Worm (Caenorhabditis elegans) whole organism, midembryonic: ENCODE results near the gene C08H9.15.

Source experiments
- T22C8.4 ChIP-seq: fragments of 200-800 bp; sonication (Bioruptor generic); IDR thresholded peaks from 2 replicates; pipeline ENCODE4 v1.3.6; 2022; ENCODE audit warnings: missing genetic modification characterization, missing compliant biosample characterization
- cog-1 ChIP-seq: sonication (generic microtip); optimal IDR thresholded peaks from 2 replicates; lab custom pipeline; 2016; ENCODE audit warnings: missing genetic modification characterization, missing compliant biosample characterization
- flt-1 ChIP-seq: fragments of 200-800 bp; sonication (Bioruptor generic); IDR thresholded peaks from 2 replicates; pipeline ENCODE4 v1.3.6; 2022; ENCODE audit warnings: missing genetic modification characterization, missing compliant biosample characterization
- klf-2 ChIP-seq: fragments of 200-800 bp; sonication (Bioruptor generic); conservative IDR thresholded peaks from 2 replicates; pipeline ENCODE4 v1.3.6; 2022; ENCODE audit warnings: missing genetic modification reagents, missing genetic modification characterization, missing compliant biosample characterization
- med-1 ChIP-seq: sonication (generic microtip); optimal IDR thresholded peaks from 2 replicates; lab custom pipeline; 2017; ENCODE audit warnings: missing genetic modification characterization, mild to moderate bottlenecking, missing compliant biosample characterization, antibody characterized with exemption, missing genetic modification reagents; ENCODE audit not compliant: insufficient read depth
- ref-1 ChIP-seq: fragments of 200-800 bp; sonication (Bioruptor generic); conservative IDR thresholded peaks from 2 replicates; pipeline ENCODE4 v1.3.6; 2022; ENCODE audit warnings: missing genetic modification reagents, missing genetic modification characterization, missing compliant biosample characterization
- tab-1 ChIP-seq: fragments of 200-800 bp; sonication (Bioruptor generic); IDR thresholded peaks from 2 replicates; pipeline ENCODE4 v1.3.6; 2022; ENCODE audit warnings: missing genetic modification characterization, missing compliant biosample characterization
- ztf-23 ChIP-seq: fragments of 200-800 bp; sonication (Bioruptor generic); IDR thresholded peaks from 2 replicates; pipeline ENCODE4 v1.3.6; 2022; ENCODE audit warnings: missing genetic modification reagents, missing genetic modification characterization, missing compliant biosample characterization
- ztf-29 ChIP-seq: fragments of 200-800 bp; sonication (Bioruptor generic); IDR thresholded peaks from 2 replicates; pipeline ENCODE4 v1.3.6; 2022; ENCODE audit warnings: missing genetic modification reagents, missing genetic modification characterization, missing compliant biosample characterization

Gene C08H9.15

DNA sequence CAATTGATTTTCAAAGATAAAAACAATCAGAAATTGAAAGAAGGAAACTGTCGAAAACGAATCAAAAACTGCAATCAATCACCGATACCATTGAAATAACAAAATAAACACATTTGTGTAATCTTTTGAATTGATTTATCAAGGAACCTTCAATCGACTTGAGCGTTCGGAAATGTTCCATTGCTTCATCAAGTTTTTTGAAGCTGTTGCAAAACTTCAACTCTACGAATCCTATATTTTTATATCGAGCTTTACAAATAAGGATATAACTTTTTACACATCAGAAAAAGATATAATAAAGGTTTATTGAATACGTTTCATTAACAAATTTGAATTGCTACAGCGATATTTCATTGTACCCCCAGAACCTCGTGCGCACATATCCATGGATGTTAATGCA is 8.0 kb upstream of the C08H9.15 start, which contains the start of gene chil-8:
Gene chil-8, minus strand, starts transcription at position 101 of the 400 bp plus-strand sequence.
- TF ChIP-seq T22C8.4 (no peak), klf-2 (GFP tag; lab: Robert Waterston, UW) (no peak), ref-1 (GFP tag; lab: Robert Waterston, UW) (no peak), med-1 (no peak), tab-1 (GFP tag; lab: Robert Waterston, UW) (no peak), ztf-29 (GFP tag; lab: Robert Waterston, UW) (no peak), ztf-23 (GFP tag; lab: Robert Waterston, UW) (no peak), flt-1 (no peak), cog-1 (tag; lab: Kevin White, UChicago) (no peak)

DNA sequence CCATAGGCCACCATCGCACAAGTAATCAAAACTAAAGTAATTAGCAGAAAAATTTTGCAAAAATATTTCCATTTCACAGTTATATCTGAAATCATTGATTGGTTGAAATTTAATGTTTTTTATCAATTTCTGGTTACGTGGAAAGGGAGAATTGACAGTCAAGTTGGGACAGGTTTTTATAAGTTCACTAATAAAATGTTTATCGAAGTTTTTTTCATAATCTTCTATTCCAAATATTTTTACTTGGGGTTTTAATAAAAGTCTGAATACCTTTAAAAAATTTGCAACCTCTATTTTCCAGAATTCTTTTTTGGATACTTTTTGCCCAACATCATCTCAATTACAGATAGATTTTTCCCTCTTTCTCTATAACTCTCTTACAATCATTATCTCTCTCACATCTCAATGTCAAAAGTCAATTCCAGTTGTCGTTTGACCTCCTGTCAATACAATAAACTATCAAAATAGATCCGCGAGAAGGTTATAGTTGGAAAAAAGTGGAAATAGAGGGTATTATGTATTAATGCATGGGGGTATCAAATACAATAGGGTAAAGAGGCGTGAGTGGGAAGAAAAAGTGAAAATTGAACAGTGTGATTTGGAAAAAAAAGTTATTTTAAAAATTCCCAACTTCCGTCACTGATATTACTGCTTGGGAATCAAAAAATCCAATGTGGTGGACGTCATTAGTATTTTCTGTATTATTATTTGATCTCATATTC is 6.3 kb upstream of the C08H9.15 start, which contains the start of the genes chil-2 and ctsa-3.2:
Gene chil-2, minus strand, starts transcription at position 101 of the 722 bp plus-strand sequence.
Gene ctsa-3.2, plus strand, starts transcription at position 672 of the 722 bp plus-strand sequence.
- no peak for TF ChIP-seq med-1
- TF ChIP-seq klf-2 (GFP tag; lab: Robert Waterston, UW): no peak
- no peak for TF ChIP-seq ref-1 (GFP tag; lab: Robert Waterston, UW)
- TF ChIP-seq tab-1 (GFP tag; lab: Robert Waterston, UW): no peak
- no peak for TF ChIP-seq ztf-23 (GFP tag; lab: Robert Waterston, UW)
- no peak for TF ChIP-seq ztf-29 (GFP tag; lab: Robert Waterston, UW)

DNA sequence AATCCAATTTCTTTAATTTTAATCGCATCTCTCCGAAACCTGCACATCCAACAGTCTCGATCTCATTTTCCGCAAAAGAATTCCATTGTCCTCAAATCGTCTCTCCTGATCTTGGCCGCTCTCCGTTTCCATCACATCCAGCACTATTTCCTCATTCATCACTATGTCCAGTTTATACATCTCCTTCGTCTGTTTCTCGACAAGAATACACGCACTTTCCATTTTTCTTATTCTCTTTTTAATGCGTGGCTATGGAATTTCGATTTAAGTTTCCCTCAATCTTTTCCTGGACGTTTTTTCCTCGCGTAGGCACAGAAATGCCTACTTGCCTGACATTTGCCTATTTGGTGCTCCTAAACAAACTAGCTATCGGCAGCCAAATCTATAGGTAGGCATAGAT is 1.2 kb upstream of the C08H9.15 start:
- TF ChIP-seq ref-1 (GFP tag; lab: Robert Waterston, UW): no peak
- TF ChIP-seq cog-1 (tag; lab: Kevin White, UChicago): no peak
- no peak for TF ChIP-seq T22C8.4
- no peak for TF ChIP-seq ztf-29 (GFP tag; lab: Robert Waterston, UW)
- TF ChIP-seq klf-2 (GFP tag; lab: Robert Waterston, UW): no peak
- TF ChIP-seq flt-1: no peak
- TF ChIP-seq med-1: no peak
- no peak for TF ChIP-seq ztf-23 (GFP tag; lab: Robert Waterston, UW)
- no peak for TF ChIP-seq tab-1 (GFP tag; lab: Robert Waterston, UW)

DNA sequence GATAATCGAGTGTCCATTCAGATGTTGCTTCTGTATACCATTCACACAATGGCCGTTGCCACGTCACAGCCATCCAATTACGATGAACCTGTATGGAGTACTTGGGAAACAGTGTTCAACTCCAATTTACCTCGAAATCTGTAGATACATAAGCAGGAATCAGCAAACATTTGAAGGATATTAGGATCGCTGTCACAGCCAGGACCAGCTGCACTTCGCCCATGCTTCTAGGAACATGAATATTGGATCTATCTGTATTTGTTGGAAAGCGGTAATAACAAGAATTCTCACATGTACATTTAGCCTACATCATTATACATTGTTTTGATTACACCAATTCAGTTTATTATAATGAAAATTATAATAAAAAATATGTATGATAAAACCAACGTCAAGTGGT is 5.2 kb downstream of the C08H9.15 start, which contains the start of gene algn-8:
Gene algn-8, minus strand, starts transcription at position 227 of the 400 bp plus-strand sequence.
- no peak for TF ChIP-seq flt-1
- TF ChIP-seq ref-1 (GFP tag; lab: Robert Waterston, UW): no peak
- no peak for TF ChIP-seq med-1
- no peak for TF ChIP-seq klf-2 (GFP tag; lab: Robert Waterston, UW)
- no peak for TF ChIP-seq cog-1 (tag; lab: Kevin White, UChicago)
- no peak for TF ChIP-seq T22C8.4
- no peak for TF ChIP-seq ztf-29 (GFP tag; lab: Robert Waterston, UW)
- no peak for TF ChIP-seq ztf-23 (GFP tag; lab: Robert Waterston, UW)
- TF ChIP-seq tab-1 (GFP tag; lab: Robert Waterston, UW): no peak

DNA sequence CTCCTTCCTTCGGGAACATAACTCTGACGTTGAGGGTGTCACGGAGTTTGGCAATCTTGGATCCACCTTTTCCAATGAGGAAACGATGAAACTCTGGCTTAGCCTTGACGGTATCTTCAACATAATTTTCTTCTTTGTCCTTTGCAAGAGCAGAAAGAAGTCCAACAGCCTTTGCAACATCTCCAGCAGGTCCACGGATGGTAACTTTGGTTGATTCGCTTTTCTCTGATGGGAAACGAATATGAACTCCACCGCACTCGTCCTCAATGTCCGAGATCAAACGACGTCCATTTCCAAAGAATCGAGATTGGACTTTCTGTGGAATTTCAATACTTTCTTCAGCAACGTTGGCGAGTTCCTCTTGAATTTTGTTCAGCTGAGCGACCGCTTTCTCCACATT is 7.6 kb downstream of the C08H9.15 start:
- no peak for TF ChIP-seq klf-2 (GFP tag; lab: Robert Waterston, UW)
- no peak for TF ChIP-seq flt-1
- TF ChIP-seq med-1: no peak
- no peak for TF ChIP-seq ref-1 (GFP tag; lab: Robert Waterston, UW)

DNA sequence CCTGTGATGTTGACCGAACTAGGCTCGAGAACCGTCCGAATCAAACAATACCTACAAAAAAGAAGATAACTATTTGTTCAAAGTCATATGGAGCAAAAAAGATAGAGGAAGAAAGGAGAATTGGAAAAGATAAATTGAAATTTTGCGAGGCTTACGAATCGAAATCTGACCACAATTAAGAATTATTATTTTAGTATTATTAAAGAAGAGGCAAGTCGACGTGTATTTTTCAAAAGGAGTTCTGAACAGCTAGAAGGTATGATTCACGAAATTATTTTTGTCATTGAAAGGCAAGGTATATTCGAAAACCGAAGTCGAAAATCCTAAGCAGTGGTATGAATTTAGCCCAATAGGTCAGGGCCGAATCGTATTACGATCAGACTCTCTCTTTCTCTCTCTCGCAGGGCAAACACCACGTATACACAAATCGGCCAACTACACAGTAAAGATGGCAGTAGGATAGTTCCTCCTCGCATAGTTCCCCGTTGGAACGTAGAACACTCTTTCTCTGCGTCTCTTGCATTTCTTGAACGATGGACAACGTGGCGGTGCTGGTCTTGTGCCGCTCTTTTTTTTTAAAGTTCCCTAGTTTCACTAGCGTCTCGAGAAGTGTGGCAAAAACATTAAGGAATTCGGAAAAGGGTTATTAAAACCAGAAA is 10.2 kb downstream of the C08H9.15 start, which contains the start of gene vgln-1:
Gene vgln-1, minus strand, starts transcription at position 51 of the 659 bp plus-strand sequence.
- TF ChIP-seq ztf-29 (GFP tag; lab: Robert Waterston, UW) (no peak), ref-1 (GFP tag; lab: Robert Waterston, UW) (no peak), T22C8.4 (no peak), ztf-23 (GFP tag; lab: Robert Waterston, UW) (no peak), tab-1 (GFP tag; lab: Robert Waterston, UW) (no peak), klf-2 (GFP tag; lab: Robert Waterston, UW) (no peak), med-1 (no peak), flt-1 (no peak)

DNA sequence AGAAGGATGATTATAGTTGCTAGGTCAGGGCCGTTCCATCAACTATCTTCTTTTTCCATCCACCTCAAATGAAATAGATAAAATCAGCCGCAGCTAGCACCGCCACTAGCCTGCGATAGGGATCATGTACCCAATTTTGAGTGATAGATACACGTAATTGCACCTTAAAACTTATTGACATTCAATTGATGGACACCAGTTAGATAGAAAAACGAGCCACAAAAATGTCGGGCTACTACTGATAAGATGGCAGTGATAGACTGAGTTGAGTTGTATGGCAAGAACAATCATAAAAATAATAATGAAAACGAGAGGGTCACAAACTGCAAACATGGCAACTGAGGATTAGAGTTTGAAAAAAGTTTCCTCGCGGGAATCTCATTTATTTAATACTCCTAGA is 10.8 kb downstream of the C08H9.15 start:
- no peak for TF ChIP-seq ztf-29 (GFP tag; lab: Robert Waterston, UW)

DNA sequence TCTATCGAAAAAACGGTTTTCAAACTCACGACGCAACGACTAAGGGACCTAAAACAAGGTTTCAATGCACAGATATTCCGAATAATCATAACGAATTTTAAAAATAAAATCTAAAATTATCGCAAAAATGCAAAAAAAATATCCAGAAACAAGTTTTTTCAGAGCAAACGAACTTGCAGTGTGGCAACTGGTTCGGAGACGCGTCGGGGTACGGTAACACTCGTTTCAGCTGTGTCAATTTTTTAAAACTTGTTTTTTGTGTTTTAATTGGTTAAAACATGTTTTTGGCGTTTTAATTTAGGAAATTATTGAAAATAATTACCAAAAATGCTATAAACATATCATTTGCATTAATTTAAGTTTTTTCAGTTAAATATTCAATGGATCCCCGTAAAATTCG is 11.4 kb downstream of the C08H9.15 start, which contains the start of gene C08H9.16:
Gene C08H9.16, plus strand, starts transcription at position 370 of the 400 bp plus-strand sequence.
- TF ChIP-seq tab-1 (GFP tag; lab: Robert Waterston, UW) (no peak), klf-2 (GFP tag; lab: Robert Waterston, UW) (no peak), cog-1 (tag; lab: Kevin White, UChicago) (no peak), ztf-23 (GFP tag; lab: Robert Waterston, UW) (no peak), ztf-29 (GFP tag; lab: Robert Waterston, UW) (no peak), T22C8.4 (no peak), med-1 (no peak), ref-1 (GFP tag; lab: Robert Waterston, UW) (no peak), flt-1 (no peak)

DNA sequence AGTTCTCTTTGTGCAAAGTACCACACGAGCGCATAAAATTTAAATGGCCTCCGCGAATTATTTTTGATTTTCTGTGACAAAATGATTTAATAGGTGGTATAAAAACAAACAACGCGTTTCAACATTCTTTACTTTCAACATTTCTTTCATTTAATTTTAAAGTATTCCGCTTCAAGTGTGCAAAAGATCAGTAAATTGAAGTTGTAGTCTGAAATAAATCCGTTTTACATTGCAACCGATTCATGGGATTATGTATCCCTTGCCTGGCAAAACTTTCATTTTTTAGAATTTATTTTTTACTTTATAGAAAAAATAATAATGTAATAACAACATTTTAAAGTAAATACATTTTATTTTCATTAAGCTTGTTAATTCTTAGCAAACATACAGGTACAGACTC is 13.4 kb downstream of the C08H9.15 start, which contains the start of gene F26C11.1:
Gene F26C11.1, plus strand, starts transcription at position 301 of the 400 bp plus-strand sequence.
- no peak for TF ChIP-seq flt-1
- TF ChIP-seq klf-2 (GFP tag; lab: Robert Waterston, UW): no peak

DNA sequence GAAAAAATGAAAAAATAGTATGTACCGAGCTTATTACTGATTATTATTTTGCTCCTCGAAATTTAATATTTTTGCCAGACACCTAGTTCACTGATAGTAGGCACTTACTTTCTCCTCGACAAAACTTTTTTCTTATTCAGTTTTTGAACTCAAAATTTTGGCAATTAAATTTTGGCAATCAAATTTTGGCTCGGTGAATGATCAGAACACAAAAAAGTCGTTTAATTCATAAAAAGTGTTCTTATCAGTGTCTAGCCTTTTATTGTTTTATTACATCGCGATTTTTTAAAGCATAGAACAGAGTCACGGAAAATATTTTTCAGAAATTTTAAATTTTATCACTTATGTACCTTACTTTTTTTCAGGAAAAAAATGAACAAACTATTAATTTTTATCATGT is 14.2 kb downstream of the C08H9.15 start:
- TF ChIP-seq flt-1 (no peak), cog-1 (tag; lab: Kevin White, UChicago) (no peak), ztf-29 (GFP tag; lab: Robert Waterston, UW) (no peak), klf-2 (GFP tag; lab: Robert Waterston, UW) (no peak), med-1 (no peak), ztf-23 (GFP tag; lab: Robert Waterston, UW) (no peak), tab-1 (GFP tag; lab: Robert Waterston, UW) (no peak), ref-1 (GFP tag; lab: Robert Waterston, UW) (no peak), T22C8.4 (no peak)
